Fruit fly (Drosophila melanogaster): ENCODE data around the gene CG17570.

Gene CG17570

DNA sequence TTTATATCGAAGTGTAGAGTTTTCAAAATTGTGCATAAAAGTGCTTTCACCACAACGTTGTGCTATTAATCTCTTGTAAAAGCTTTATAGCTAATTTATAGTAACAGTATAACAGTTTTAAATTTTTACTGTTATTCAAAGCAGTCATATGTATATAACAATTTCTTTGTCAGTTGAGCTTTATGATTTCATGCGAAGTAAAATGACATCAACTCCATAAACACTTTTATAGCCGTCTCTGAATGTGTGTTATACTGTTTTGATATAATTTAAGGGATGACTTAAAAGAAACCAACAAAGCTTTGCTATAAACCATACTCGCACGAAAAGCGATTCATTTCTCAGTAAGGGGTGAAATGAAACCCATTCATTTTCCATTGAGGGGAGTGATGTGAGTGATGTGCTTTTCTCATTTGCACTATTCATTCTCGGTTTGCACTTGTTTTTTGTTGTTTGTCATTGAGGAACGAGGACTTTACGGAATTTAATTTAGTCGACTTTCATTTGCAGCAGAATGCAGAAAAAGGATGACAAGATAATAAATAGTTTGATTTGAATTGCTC lies 34.3 kb downstream of the CG17570 start (continued):
- peak; percentile 1 for TF ChIP-seq CG17568 (GFP tag; optimal IDR thresholded peaks at IDR 0.05)
- TF ChIP-seq CG7786 (GFP tag; optimal IDR thresholded peaks at IDR 0.05) = no peak
- no peak for TF ChIP-seq chm (GFP tag; IDR thresholded peaks at IDR 0.05)
- no peak for TF ChIP-seq CG6813 (GFP tag; optimal IDR thresholded peaks at IDR 0.05)
- no peak for TF ChIP-seq CG17385 (GFP tag; optimal IDR thresholded peaks at IDR 0.05)
- TF ChIP-seq peb (GFP tag; IDR thresholded peaks at IDR 0.05) = no peak
- no peak for TF ChIP-seq gcm2 (GFP tag; optimal IDR thresholded peaks at IDR 0.05)
- no peak for TF ChIP-seq pros (GFP tag; optimal IDR thresholded peaks at IDR 0.05)
- TF ChIP-seq ranshi (GFP tag; IDR thresholded peaks at IDR 0.05) = no peak
- peak; percentile 65 for TF ChIP-seq sens (GFP tag)
- TF ChIP-seq ara (GFP tag; IDR thresholded peaks at IDR 0.05) = no peak
- TF ChIP-seq CG13287 (GFP tag; IDR thresholded peaks at IDR 0.05; ENCODE audit: partially characterized antibody) = no peak
- TF ChIP-seq CG10654 (GFP tag; optimal IDR thresholded peaks at IDR 0.05) = no peak
- TF ChIP-seq CG34224 (GFP tag; IDR thresholded peaks at IDR 0.05; ENCODE audit: partially characterized antibody) = no peak
- no peak for TF ChIP-seq CG15479 (GFP tag; optimal IDR thresholded peaks at IDR 0.05)
- TF ChIP-seq Ada2b (GFP tag; IDR thresholded peaks at IDR 0.05) = no peak
- TF ChIP-seq H2.0 (GFP tag; IDR thresholded peaks at IDR 0.05) = no peak

DNA sequence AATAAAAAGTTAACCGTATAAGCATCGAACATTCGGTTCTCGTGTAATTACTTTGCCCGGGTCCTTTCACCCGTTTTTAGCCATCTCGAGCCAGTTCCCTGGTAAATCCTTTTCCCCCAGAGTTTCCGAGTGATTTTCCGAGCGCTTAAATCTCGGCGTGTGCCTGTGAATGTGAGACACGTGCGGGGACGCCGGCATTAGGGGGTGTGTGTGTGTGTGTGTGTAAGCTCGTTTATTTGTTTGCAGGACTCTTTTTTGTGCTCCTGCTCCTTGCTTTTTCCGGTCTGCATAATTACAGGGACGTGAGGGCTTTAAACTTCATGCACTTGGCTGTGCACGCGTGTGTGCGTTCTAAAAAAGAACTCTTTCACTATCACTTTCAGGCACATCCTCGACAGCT lies 38.4 kb downstream of the CG17570 start:
- peak; percentile 24 for TF ChIP-seq Deaf1 (tag; optimal IDR thresholded peaks at IDR 0.05)
- TF ChIP-seq Hey (tag; optimal IDR thresholded peaks at IDR 0.05) = peak; percentile 95
- TF ChIP-seq CG11456 (GFP tag; IDR thresholded peaks at IDR 0.05) = 0 out of 3 replicates have a peak, but pooled peaks have one; percentile 32
- no peak for TF ChIP-seq CG33557 (GFP tag; optimal IDR thresholded peaks at IDR 0.05)

DNA sequence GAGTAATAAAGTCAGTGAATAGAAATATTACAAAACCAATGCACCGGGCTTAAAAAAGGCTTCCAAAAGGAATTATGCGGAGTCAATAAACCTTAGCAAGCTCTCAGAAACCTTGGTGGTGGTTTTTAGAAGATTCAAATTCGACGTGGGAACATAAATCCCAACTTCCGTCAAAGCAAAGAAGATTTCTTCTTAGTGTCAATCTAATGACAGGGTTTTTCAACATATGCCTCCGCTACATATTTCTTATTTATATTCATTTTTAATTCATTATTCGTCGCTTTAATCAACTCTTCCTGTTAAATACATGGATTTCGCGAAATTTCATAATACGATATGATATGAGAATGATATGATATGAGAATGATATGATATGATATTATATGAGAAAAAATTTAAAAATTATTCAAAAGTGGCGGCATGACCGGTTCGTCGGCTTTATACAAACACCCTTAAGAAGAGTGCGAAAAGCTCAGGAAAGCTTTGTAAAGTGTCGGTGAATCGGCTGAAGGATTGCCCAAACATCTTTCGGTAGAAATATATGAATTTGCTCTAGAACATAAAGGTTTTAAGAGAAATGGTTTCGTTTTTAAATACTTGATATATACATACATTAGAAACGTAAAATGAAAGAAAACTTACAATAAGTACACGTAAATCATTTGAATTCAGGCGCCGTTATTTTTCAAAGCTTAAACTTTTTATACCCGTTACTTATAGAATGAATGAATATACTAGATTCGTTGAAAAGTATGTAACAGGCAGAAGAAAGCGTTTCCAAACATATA lies 41.1 kb downstream of the CG17570 start:
- TF ChIP-seq Fer1 (GFP tag; optimal IDR thresholded peaks at IDR 0.05) (peak; percentile 2), CG7839 (tag; optimal IDR thresholded peaks at IDR 0.05) (peak; percentile 21), CG3847 (GFP tag; IDR thresholded peaks at IDR 0.05) (0 out of 2 replicates have a peak, but pooled peaks have one; percentile 13), CG8388 (GFP tag; optimal IDR thresholded peaks at IDR 0.05) (no peak), cas (GFP tag; IDR thresholded peaks at IDR 0.05) (no peak), Hr51 (GFP tag; optimal IDR thresholded peaks at IDR 0.05) (peak in 1 of 2 experiments; percentile 12), cad (GFP tag; optimal IDR thresholded peaks at IDR 0.05) (no peak), CG10274 (GFP tag; optimal IDR thresholded peaks at IDR 0.05) (no peak), Rfx (GFP tag; IDR thresholded peaks at IDR 0.05) (peak; percentile 61; the same call in 1 of the 2 replicates), CG11504 (tag; optimal IDR thresholded peaks at IDR 0.05) (peak; percentile 24), CG9817 (tag; optimal IDR thresholded peaks at IDR 0.05) (peak; percentile 1), mam (GFP tag; optimal IDR thresholded peaks at IDR 0.05) (no peak), CG33213 (GFP tag; optimal IDR thresholded peaks at IDR 0.05) (peak; percentile 36), gem (tag; optimal IDR thresholded peaks at IDR 0.05) (peak; percentile 12), Ets65A (GFP tag) (peak; percentile 12), CG15073 (GFP tag; optimal IDR thresholded peaks at IDR 0.05) (no peak), CG30431 (GFP tag; optimal IDR thresholded peaks at IDR 0.05) (no peak), stwl (tag; optimal IDR thresholded peaks at IDR 0.05) (peak; percentile 32), crp (GFP tag; optimal IDR thresholded peaks at IDR 0.05) (no peak), oc (tag; optimal IDR thresholded peaks at IDR 0.05) (peak; percentile 34), onecut (GFP tag; IDR thresholded peaks at IDR 0.05) (0 out of 2 replicates have a peak, but pooled peaks have one; percentile 3), slbo (GFP tag; IDR thresholded peaks at IDR 0.05) (peak; percentile 36), Dp (GFP tag; optimal IDR thresholded peaks at IDR 0.05) (peak; percentile 65), Ptx1 (GFP tag; IDR thresholded peaks at IDR 0.05) (peak; percentile 32; the same call in 1 of the 2 replicates), Jarid2 (GFP tag; optimal IDR thresholded peaks at IDR 0.05) (peak; percentile 72), eyg (GFP tag; optimal IDR thresholded peaks at IDR 0.05) (no peak)
